Worm (Caenorhabditis elegans) whole organism, young adult: ENCODE measurements around the gene F53B7.4.

Experiments
- B0336.3 ChIP-seq: fragments of 200-800 bp; sonication (Bioruptor generic); IDR thresholded peaks from 2 replicates; pipeline ENCODE4 v1.3.6; 2022; ENCODE audit warnings: missing genetic modification characterization, missing compliant biosample characterization
- C17E4.6 ChIP-seq: fragments of 200-800 bp; sonication (Bioruptor generic); IDR thresholded peaks from 2 replicates; pipeline ENCODE4 v1.3.6; 2022; ENCODE audit warnings: missing genetic modification reagents, missing genetic modification characterization, missing compliant biosample characterization
- F33H1.4 ChIP-seq: fragments of 200-800 bp; sonication (Bioruptor generic); IDR thresholded peaks from 2 replicates; pipeline ENCODE4 v1.3.6; 2022; ENCODE audit warnings: missing genetic modification reagents, missing genetic modification characterization, missing compliant biosample characterization
- F39B2.1 ChIP-seq: fragments of 200-800 bp; sonication (Bioruptor generic); IDR thresholded peaks from 2 replicates; pipeline ENCODE4 v1.3.6; 2022; ENCODE audit warnings: missing genetic modification reagents, missing genetic modification characterization, missing compliant biosample characterization
- T26A5.8 ChIP-seq: sonication (generic microtip); optimal IDR thresholded peaks from 2 replicates; lab custom pipeline; 2016; ENCODE audit warnings: missing genetic modification characterization, missing compliant biosample characterization
- Y79H2A.3 ChIP-seq: fragments of 200-800 bp; sonication (Bioruptor generic); conservative IDR thresholded peaks from 2 replicates; pipeline ENCODE4 v1.3.6; 2022; ENCODE audit warnings: missing genetic modification reagents, missing genetic modification characterization, missing compliant biosample characterization
- Y95B8A.8 ChIP-seq: fragments of 200-800 bp; sonication (Bioruptor generic); IDR thresholded peaks from 2 replicates; pipeline ENCODE4 v1.3.6; 2022; ENCODE audit warnings: missing genetic modification reagents, missing genetic modification characterization, missing compliant biosample characterization
- athp-1 ChIP-seq: sonication (generic microtip); optimal IDR thresholded peaks from 2 replicates; lab custom pipeline; 2017; ENCODE audit warnings: mild to moderate bottlenecking, missing genetic modification characterization, missing compliant biosample characterization
- attf-6 ChIP-seq: fragments of 200-800 bp; sonication (Bioruptor generic); IDR thresholded peaks from 2 replicates; pipeline ENCODE4 v1.3.6; 2022; ENCODE audit warnings: missing genetic modification reagents, missing genetic modification characterization, missing compliant biosample characterization
- bed-2 ChIP-seq: fragments of 200-800 bp; sonication (Bioruptor generic); IDR thresholded peaks from 2 replicates; pipeline ENCODE4 v1.3.6; 2022; ENCODE audit warnings: missing genetic modification reagents, missing genetic modification characterization, missing compliant biosample characterization
- ceh-100 ChIP-seq: fragments of 200-800 bp; sonication (Bioruptor generic); IDR thresholded peaks from 2 replicates; pipeline ENCODE4 v1.3.6; 2022; ENCODE audit warnings: missing genetic modification reagents, missing genetic modification characterization, missing compliant biosample characterization
- chd-7 ChIP-seq: sonication (generic microtip); optimal IDR thresholded peaks from 2 replicates; lab custom pipeline; 2016; ENCODE audit warnings: mild to moderate bottlenecking, missing genetic modification characterization, moderate library complexity, missing compliant biosample characterization
- dox-1 ChIP-seq: fragments of 200-800 bp; sonication (Bioruptor generic); IDR thresholded peaks from 2 replicates; pipeline ENCODE4 v1.3.6; 2022; ENCODE audit warnings: missing genetic modification reagents, missing genetic modification characterization, missing compliant biosample characterization
- dpl-1 ChIP-seq: fragments of 150-350 bp; optimal IDR thresholded peaks from 2 replicates; lab custom pipeline; 2014; ENCODE audit warnings: missing biosample characterization, missing genetic modification reagents, missing genetic modification characterization
- efl-1 ChIP-seq: fragments of 150-350 bp; optimal IDR thresholded peaks from 2 replicates; lab custom pipeline; 2014; ENCODE audit warnings: missing biosample characterization, missing genetic modification reagents, missing genetic modification characterization
- egrh-3 ChIP-seq: fragments of 200-800 bp; sonication (Bioruptor generic); IDR thresholded peaks from 2 replicates; pipeline ENCODE4 v1.3.6; 2022; ENCODE audit warnings: missing genetic modification reagents, missing genetic modification characterization, missing compliant biosample characterization
- ekl-4 ChIP-seq: fragments of 200-800 bp; sonication (Bioruptor generic); IDR thresholded peaks from 2 replicates; pipeline ENCODE4 v1.3.6; 2022; ENCODE audit warnings: missing genetic modification reagents, missing genetic modification characterization, missing compliant biosample characterization
- fkh-3 ChIP-seq: sonication (generic microtip); optimal IDR thresholded peaks from 2 replicates; lab custom pipeline; 2016; ENCODE audit warnings: mild to moderate bottlenecking, missing genetic modification characterization, missing compliant biosample characterization
- hmg-1.2 ChIP-seq: fragments of 200-800 bp; sonication (Bioruptor generic); IDR thresholded peaks from 2 replicates; pipeline ENCODE4 v1.3.6; 2022; ENCODE audit warnings: missing genetic modification reagents, missing genetic modification characterization, missing compliant biosample characterization
- hmg-20 ChIP-seq: fragments of 200-800 bp; sonication (Bioruptor generic); IDR thresholded peaks from 2 replicates; pipeline ENCODE4 v1.3.6; 2022; ENCODE audit warnings: missing genetic modification reagents, missing genetic modification characterization, missing compliant biosample characterization
- let-526 ChIP-seq: fragments of 200-800 bp; sonication (Bioruptor generic); IDR thresholded peaks from 2 replicates; pipeline ENCODE4 v1.3.6; 2022; ENCODE audit warnings: missing genetic modification reagents, missing genetic modification characterization, missing compliant biosample characterization
- lin-35 ChIP-seq, 3 experiments: fragments of 150-350 bp in 2 of 3; sonication (generic microtip) in 1 of 3; optimal IDR thresholded peaks; 2 replicates each; lab custom pipeline; 2014 to 2018; ENCODE audit warnings: missing biosample characterization in 3 of 3, missing genetic modification characterization in 3 of 3, missing genetic modification reagents in 3 of 3
- lin-54 ChIP-seq: fragments of 200-800 bp; sonication (Bioruptor generic); optimal IDR thresholded peaks from 2 replicates; lab custom pipeline; 2018; ENCODE audit warnings: mild to moderate bottlenecking, missing genetic modification characterization, missing compliant biosample characterization
- lir-1 ChIP-seq: fragments of 200-800 bp; sonication (Bioruptor generic); conservative IDR thresholded peaks from 2 replicates; pipeline ENCODE4 v1.3.6; 2022; ENCODE audit warnings: missing genetic modification reagents, missing genetic modification characterization, missing compliant biosample characterization
- lsl-1 ChIP-seq: fragments of 200-800 bp; sonication (Bioruptor generic); optimal IDR thresholded peaks from 2 replicates; lab custom pipeline; 2018; ENCODE audit warnings: mild to moderate bottlenecking, missing genetic modification characterization, moderate library complexity, missing compliant biosample characterization
- madf-10 ChIP-seq: sonication (generic microtip); optimal IDR thresholded peaks from 2 replicates; lab custom pipeline; 2016; ENCODE audit warnings: mild to moderate bottlenecking, missing genetic modification characterization, missing compliant biosample characterization
- mel-28 ChIP-seq: sonication (generic microtip); optimal IDR thresholded peaks from 2 replicates; lab custom pipeline; 2016; ENCODE audit warnings: borderline replicate concordance, mild to moderate bottlenecking, missing genetic modification characterization, missing compliant biosample characterization
- nhr-80 ChIP-seq: sonication (generic microtip); optimal IDR thresholded peaks from 2 replicates; lab custom pipeline; 2016; ENCODE audit warnings: missing genetic modification characterization, missing compliant biosample characterization
- pbrm-1 ChIP-seq: fragments of 200-800 bp; sonication (Bioruptor generic); IDR thresholded peaks from 2 replicates; pipeline ENCODE4 v1.3.6; 2022; ENCODE audit warnings: missing genetic modification reagents, missing genetic modification characterization, missing compliant biosample characterization
- rcor-1 ChIP-seq: fragments of 200-800 bp; sonication (Bioruptor generic); IDR thresholded peaks from 2 replicates; pipeline ENCODE4 v1.3.6; 2022; ENCODE audit warnings: missing genetic modification reagents, missing genetic modification characterization, missing compliant biosample characterization
- tbp1 ChIP-seq: fragments of 200-800 bp; sonication (Bioruptor generic); optimal IDR thresholded peaks from 2 replicates; lab custom pipeline; 2018; ENCODE audit warnings: mild to moderate bottlenecking, missing genetic modification characterization, missing compliant biosample characterization
- ztf-22 ChIP-seq: fragments of 200-800 bp; sonication (Bioruptor generic); optimal IDR thresholded peaks from 2 replicates; lab custom pipeline; 2018; ENCODE audit warnings: mild to moderate bottlenecking, missing genetic modification characterization, moderate library complexity, missing compliant biosample characterization

F53B7.4 gene

DNA sequence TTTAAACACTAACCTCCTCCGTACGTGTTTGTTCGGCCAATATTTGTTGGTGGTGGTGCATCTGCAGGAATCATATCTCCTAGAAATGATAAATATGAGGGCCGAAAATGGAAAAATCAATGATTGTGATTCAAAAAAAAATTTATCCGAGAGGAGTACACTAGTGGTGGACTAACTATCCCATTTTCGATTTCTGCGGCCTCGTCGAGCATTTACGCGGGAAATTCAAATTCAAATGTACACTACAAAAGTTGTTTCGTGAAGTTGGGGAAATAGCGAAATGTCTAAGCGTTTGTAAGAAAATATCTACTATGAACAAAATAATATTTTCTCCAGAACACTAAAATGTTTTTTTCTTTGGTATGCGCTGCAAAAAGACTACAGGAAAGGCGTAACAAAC, 27.0 kb upstream of the F53B7.4 start (continued):
- 0 out of 2 replicates have a peak, but pooled peaks have one; percentile 14 for TF ChIP-seq C17E4.6
- peak; percentile 54 for TF ChIP-seq dpl-1 (GFP tag; lab: Kevin White, UChicago)
- peak; percentile 53 for TF ChIP-seq ceh-100 (GFP tag; lab: Robert Waterston, UW)
- peak; percentile 51; the same call in 1 of the 2 replicates for TF ChIP-seq dox-1
- TF ChIP-seq T26A5.8 (tag; lab: Kevin White, UChicago): no peak
- TF ChIP-seq lsl-1: peak; percentile 48
- TF ChIP-seq madf-10 (tag; lab: Kevin White, UChicago): peak; percentile 2

DNA sequence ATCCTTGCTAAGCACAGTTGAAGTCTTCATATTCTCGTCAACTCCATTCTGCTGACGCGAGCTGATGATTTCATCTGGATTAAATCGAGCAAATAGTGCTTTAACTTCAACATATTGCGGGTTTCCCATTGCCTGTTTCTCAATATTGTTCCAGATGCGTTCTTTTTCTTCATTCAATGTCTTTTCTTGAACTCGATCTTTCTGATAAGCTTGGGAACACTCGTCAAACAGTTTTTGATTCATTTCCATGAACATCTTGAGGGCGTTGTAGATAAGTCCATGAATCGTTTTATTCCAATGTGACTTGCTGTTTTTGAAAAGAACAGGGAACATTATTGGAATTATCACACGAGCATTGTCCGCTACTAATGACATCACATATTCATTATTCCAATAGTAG, 25.4 kb upstream of the F53B7.4 start:
- TF ChIP-seq let-526 (no peak), ztf-22 (GFP tag; lab: Kevin White, UChicago) (no peak), tbp1 (no peak), lir-1 (GFP tag; lab: Robert Waterston, UW) (no peak), hmg-20 (no peak), lin-54 (GFP tag; lab: Kevin White, UChicago) (no peak)

DNA sequence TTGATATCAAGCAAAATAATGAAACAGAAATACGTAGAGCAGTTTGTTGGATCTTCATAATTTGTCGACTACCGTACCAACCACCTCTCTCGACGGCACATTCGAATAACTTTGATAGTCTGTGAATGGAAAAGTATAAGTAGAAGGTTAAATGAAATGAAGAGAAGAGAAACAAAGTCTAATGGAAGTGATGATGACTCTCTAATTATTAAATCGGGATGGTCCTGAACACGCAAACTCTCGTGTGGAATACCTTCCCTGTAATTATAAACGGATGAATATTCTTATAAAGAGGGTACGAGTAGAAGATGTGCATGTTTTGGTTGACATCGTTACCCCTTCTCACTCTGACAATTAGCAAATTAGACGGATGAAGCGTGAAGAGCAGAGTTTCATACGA, 20.5 kb upstream of the F53B7.4 start, which contains the start of the genes C13G3.12 and hot-6:
C13G3.12 (minus strand) TSS at position 101 of the 400 bp plus-strand sequence.
hot-6 (minus strand) TSS at position 121 of the 400 bp plus-strand sequence.
- no peak for TF ChIP-seq egrh-3 (GFP tag; lab: Robert Waterston, UW)
- TF ChIP-seq F33H1.4 (GFP tag; lab: Robert Waterston, UW): no peak
- TF ChIP-seq mel-28: no peak
- no peak for TF ChIP-seq hmg-1.2

DNA sequence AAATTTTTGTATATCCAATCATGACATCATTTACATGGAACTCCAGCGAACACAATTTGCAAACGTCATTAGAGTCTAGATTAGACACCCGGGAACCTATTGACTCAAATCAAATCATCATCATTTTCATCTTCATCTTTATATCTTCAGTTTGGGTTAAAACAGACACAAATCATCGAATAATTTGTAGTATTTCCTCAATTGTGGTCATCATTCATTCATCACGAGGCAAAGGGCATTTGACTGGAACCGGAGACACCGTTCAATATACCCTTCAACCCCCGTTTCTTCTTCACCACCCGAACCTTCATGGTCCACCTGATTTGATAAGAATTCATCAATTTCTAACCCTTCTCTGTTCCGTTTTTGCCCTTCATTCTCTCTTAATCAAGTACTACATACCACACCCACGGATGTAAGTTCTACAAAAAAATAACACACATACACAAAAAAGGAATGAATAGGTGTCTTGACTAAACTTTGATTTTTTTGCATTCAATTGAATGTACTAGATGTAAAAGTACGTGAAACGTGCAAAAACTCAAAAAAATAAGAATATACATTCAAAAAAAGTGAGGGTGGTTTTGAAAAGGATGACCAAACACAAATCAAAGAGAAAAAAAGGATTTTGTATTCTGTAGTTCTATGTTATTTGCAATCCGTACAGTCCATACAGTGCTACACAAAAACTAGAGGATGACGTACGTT, 14.7 kb upstream of the F53B7.4 start:
- no peak for TF ChIP-seq athp-1 (tag; lab: Kevin White, UChicago)
- TF ChIP-seq hmg-20: no peak
- no peak for TF ChIP-seq Y79H2A.3 (GFP tag; lab: Robert Waterston, UW)
- TF ChIP-seq lin-35 (GFP tag; optimal IDR thresholded peaks at IDR 0.05; lab: Kevin White, UChicago): no peak
- no peak for TF ChIP-seq dpl-1 (GFP tag; lab: Kevin White, UChicago)
- TF ChIP-seq ekl-4: no peak
- TF ChIP-seq attf-6 (GFP tag; lab: Robert Waterston, UW): no peak
- TF ChIP-seq efl-1 (GFP tag; lab: Kevin White, UChicago): no peak
- no peak for TF ChIP-seq lir-1 (GFP tag; lab: Robert Waterston, UW)
- TF ChIP-seq rcor-1 (GFP tag; lab: Robert Waterston, UW): no peak
- no peak for TF ChIP-seq bed-2 (GFP tag; lab: Robert Waterston, UW)
- no peak for TF ChIP-seq dox-1
- no peak for TF ChIP-seq Y95B8A.8 (GFP tag; lab: Robert Waterston, UW)
- TF ChIP-seq nhr-80: no peak
- no peak for TF ChIP-seq pbrm-1

DNA sequence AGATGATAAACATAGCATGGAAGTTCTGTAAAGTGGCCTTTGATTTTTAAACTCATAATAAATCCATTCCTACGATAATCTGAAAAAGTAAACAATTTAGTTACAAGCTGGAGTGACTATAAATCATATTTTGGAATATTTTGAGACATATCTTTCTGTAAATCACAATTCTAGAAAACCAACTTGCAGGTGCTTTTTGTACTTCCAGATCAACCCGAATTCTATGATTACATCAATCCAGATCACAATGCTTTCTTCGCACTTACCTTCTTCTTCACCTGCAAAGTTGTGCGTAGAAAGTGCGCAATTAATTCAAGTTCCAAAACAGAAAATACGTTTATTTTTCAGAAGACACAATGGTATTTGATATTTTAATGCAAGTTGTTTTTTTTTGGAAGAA, 12.4 kb upstream of the F53B7.4 start:
- TF ChIP-seq F39B2.1 (GFP tag; lab: Robert Waterston, UW): no peak
- no peak for TF ChIP-seq B0336.3 (GFP tag; lab: Robert Waterston, UW)
- no peak for TF ChIP-seq fkh-3 (tag; lab: Kevin White, UChicago)
- TF ChIP-seq chd-7 (tag; lab: Kevin White, UChicago): no peak
